Worm (Caenorhabditis elegans): Measurements from ENCODE around the gene T05E12.9.

ce11 chrV:17061585-17061984 lies 21.0 kb downstream of the T05E12.9 start, which contains the start of gene F28B1.9:
- TF ChIP-seq ZK546.5 (tag; optimal IDR thresholded peaks at IDR 0.05), result no peak
- no peak for TF ChIP-seq lir-3 (tag; optimal IDR thresholded peaks at IDR 0.05)
- TF ChIP-seq ztf-11 (tag; optimal IDR thresholded peaks at IDR 0.05), result no peak
- TF ChIP-seq daf-8 (GFP tag; IDR thresholded peaks at IDR 0.05), result no peak
- no peak for TF ChIP-seq spr-3 (GFP tag; optimal IDR thresholded peaks at IDR 0.05)
- no peak for TF ChIP-seq fos-1 (tag; optimal IDR thresholded peaks at IDR 0.05)

Measured in whole organism, L4 larva.